Fruit fly (Drosophila melanogaster) whole organism, prepupa: ENCODE data around the gene amon.

Experiments used
- Blimp-1 ChIP-seq: fragments of 200-800 bp; sonication (Bioruptor generic); optimal IDR thresholded peaks from 3 replicates; lab custom pipeline; 2017; ENCODE audit warnings: missing biosample characterization, missing genetic modification characterization, mild to moderate bottlenecking, moderate library complexity, missing genetic modification reagents
- CG10631 ChIP-seq: fragments of 200-800 bp; sonication (Bioruptor generic); optimal IDR thresholded peaks from 2 replicates; lab custom pipeline; 2016; ENCODE audit warnings: missing biosample characterization, missing genetic modification characterization
- CG10669 ChIP-seq: fragments of 200-800 bp; sonication (Bioruptor generic); optimal IDR thresholded peaks from 3 replicates; lab custom pipeline; 2018; ENCODE audit warnings: missing biosample characterization, mild to moderate bottlenecking, missing genetic modification characterization, moderate library complexity
- CG11294 ChIP-seq: fragments of 200-800 bp; sonication (Bioruptor generic); IDR thresholded peaks from 2 replicates; pipeline ENCODE4 v1.3.6; 2022; ENCODE audit warnings: missing biosample characterization, missing genetic modification characterization
- CG11762 ChIP-seq: fragments of 200-800 bp; sonication (Bioruptor generic); optimal IDR thresholded peaks from 3 replicates; lab custom pipeline; 2016; ENCODE audit warnings: missing biosample characterization, missing genetic modification characterization; ENCODE audit not compliant: insufficient read depth
- CG15336 ChIP-seq: fragments of 200-800 bp; sonication (Bioruptor generic); IDR thresholded peaks from 2 replicates; pipeline ENCODE4 v1.3.6; 2022; ENCODE audit warnings: missing biosample characterization, missing genetic modification characterization
- CG1621 ChIP-seq: fragments of 200-800 bp; sonication (Bioruptor generic); optimal IDR thresholded peaks from 3 replicates; lab custom pipeline; 2018; ENCODE audit warnings: missing biosample characterization, mild to moderate bottlenecking, missing genetic modification characterization
- CG16779 ChIP-seq: fragments of 200-800 bp; sonication (Bioruptor generic); optimal IDR thresholded peaks from 3 replicates; lab custom pipeline; 2017; ENCODE audit warnings: missing biosample characterization, mild to moderate bottlenecking, missing genetic modification characterization
- CG32006 ChIP-seq: fragments of 200-800 bp; sonication (Bioruptor generic); optimal IDR thresholded peaks from 3 replicates; lab custom pipeline; 2017; ENCODE audit warnings: missing biosample characterization, mild to moderate bottlenecking, missing genetic modification characterization
- CG34406 ChIP-seq: fragments of 200-800 bp; sonication (Bioruptor generic); optimal IDR thresholded peaks from 3 replicates; lab custom pipeline; 2016; ENCODE audit warnings: missing biosample characterization, missing genetic modification characterization
- CG3919 ChIP-seq: fragments of 200-800 bp; sonication (Bioruptor generic); optimal IDR thresholded peaks from 3 replicates; lab custom pipeline; 2016; ENCODE audit warnings: missing biosample characterization, missing genetic modification characterization
- CG4318 ChIP-seq: fragments of 200-800 bp; sonication (Bioruptor generic); optimal IDR thresholded peaks from 3 replicates; lab custom pipeline; 2017; ENCODE audit warnings: missing biosample characterization, mild to moderate bottlenecking, missing genetic modification characterization
- CG6163 ChIP-seq: fragments of 200-800 bp; sonication (Bioruptor generic); IDR thresholded peaks from 3 replicates; pipeline ENCODE4 v1.3.6; 2022; ENCODE audit warnings: missing biosample characterization, missing genetic modification characterization
- CG6792 ChIP-seq: fragments of 200-800 bp; sonication (Bioruptor generic); optimal IDR thresholded peaks from 3 replicates; lab custom pipeline; 2016; ENCODE audit warnings: missing biosample characterization, missing genetic modification characterization
- CG6808 ChIP-seq: fragments of 200-800 bp; sonication (Bioruptor generic); optimal IDR thresholded peaks from 3 replicates; lab custom pipeline; 2017; ENCODE audit warnings: missing biosample characterization, missing genetic modification characterization, mild to moderate bottlenecking, moderate library complexity, missing genetic modification reagents
- CG6854 ChIP-seq: fragments of 200-800 bp; sonication (Bioruptor generic); optimal IDR thresholded peaks from 2 replicates; lab custom pipeline; 2017; ENCODE audit warnings: missing biosample characterization, mild to moderate bottlenecking, missing genetic modification characterization
- CG7368 ChIP-seq: fragments of 200-800 bp; sonication (Bioruptor generic); optimal IDR thresholded peaks from 3 replicates; lab custom pipeline; 2016; ENCODE audit warnings: missing biosample characterization, missing genetic modification characterization
- CG8119 ChIP-seq: fragments of 200-800 bp; sonication (Bioruptor generic); IDR thresholded peaks from 3 replicates; pipeline ENCODE4 v1.3.6; 2022; ENCODE audit warnings: missing biosample characterization, missing genetic modification characterization
- CG8319 ChIP-seq: fragments of 200-800 bp; sonication (Bioruptor generic); optimal IDR thresholded peaks from 3 replicates; lab custom pipeline; 2016; ENCODE audit warnings: missing biosample characterization, missing genetic modification characterization
- CG8632 ChIP-seq: fragments of 200-800 bp; sonication (Bioruptor generic); optimal IDR thresholded peaks from 3 replicates; lab custom pipeline; 2016; ENCODE audit warnings: missing biosample characterization, missing genetic modification characterization
- CG9139 ChIP-seq: fragments of 200-800 bp; sonication (Bioruptor generic); optimal IDR thresholded peaks from 3 replicates; lab custom pipeline; 2017; ENCODE audit warnings: missing biosample characterization, mild to moderate bottlenecking, missing genetic modification characterization
- Eip78C ChIP-seq: fragments of 200-800 bp; sonication (Bioruptor generic); peaks from one replicate; lab custom pipeline; 2016; ENCODE audit warnings: missing biosample characterization, missing genetic modification characterization
- Eip93F ChIP-seq: fragments of 200-800 bp; sonication (Bioruptor generic); optimal IDR thresholded peaks from 2 replicates; lab custom pipeline; 2016; ENCODE audit warnings: missing biosample characterization, mild to moderate bottlenecking, missing genetic modification characterization
- Ets96B ChIP-seq: fragments of 200-800 bp; optimal IDR thresholded peaks from 2 replicates; lab custom pipeline; 2019; ENCODE audit warnings: missing biosample characterization, mild to moderate bottlenecking, missing genetic modification characterization, moderate library complexity
- Gug ChIP-seq: fragments of 200-800 bp; sonication (Bioruptor generic); IDR thresholded peaks from 2 replicates; pipeline ENCODE4 v1.3.6; 2022; ENCODE audit warnings: missing biosample characterization, missing genetic modification characterization
- Hr39 ChIP-seq: fragments of 200-800 bp; sonication (Bioruptor generic); optimal IDR thresholded peaks from 2 replicates; lab custom pipeline; 2016; ENCODE audit warnings: missing biosample characterization, missing genetic modification characterization
- Hr4 ChIP-seq: fragments of 200-800 bp; sonication (Bioruptor generic); optimal IDR thresholded peaks from 3 replicates; lab custom pipeline; 2016; ENCODE audit warnings: missing biosample characterization, missing genetic modification characterization
- Lpt ChIP-seq: fragments of 200-800 bp; sonication (Bioruptor generic); optimal IDR thresholded peaks from 3 replicates; lab custom pipeline; 2016; ENCODE audit warnings: missing biosample characterization, missing genetic modification characterization
- Met ChIP-seq: fragments of 200-800 bp; sonication (Bioruptor generic); optimal IDR thresholded peaks from 3 replicates; lab custom pipeline; 2016; ENCODE audit warnings: missing biosample characterization, missing genetic modification characterization
- Smox ChIP-seq: fragments of 200-800 bp; sonication (Bioruptor generic); optimal IDR thresholded peaks from 3 replicates; lab custom pipeline; 2016; ENCODE audit warnings: missing biosample characterization, missing genetic modification characterization
- Sox102F ChIP-seq: fragments of 200-800 bp; sonication (Bioruptor generic); optimal IDR thresholded peaks from 2 replicates; lab custom pipeline; 2016; ENCODE audit warnings: missing biosample characterization, mild to moderate bottlenecking, missing genetic modification characterization
- Sox14 ChIP-seq: fragments of 200-800 bp; sonication (Bioruptor generic); optimal IDR thresholded peaks from 3 replicates; lab custom pipeline; 2016; ENCODE audit warnings: missing biosample characterization, missing genetic modification characterization
- Sox15 ChIP-seq: fragments of 200-800 bp; sonication (Bioruptor generic); optimal IDR thresholded peaks from 3 replicates; lab custom pipeline; 2016; ENCODE audit warnings: missing biosample characterization, missing genetic modification characterization
- acj6 ChIP-seq: fragments of 200-800 bp; sonication (Bioruptor generic); optimal IDR thresholded peaks from 3 replicates; lab custom pipeline; 2016; ENCODE audit warnings: missing biosample characterization, missing genetic modification characterization
- dac ChIP-seq: fragments of 200-800 bp; sonication (Bioruptor generic); optimal IDR thresholded peaks from 2 replicates; lab custom pipeline; 2017; ENCODE audit warnings: missing biosample characterization, mild to moderate bottlenecking, missing genetic modification characterization
- dsx ChIP-seq: fragments of 200-800 bp; optimal IDR thresholded peaks from 3 replicates; lab custom pipeline; 2019; ENCODE audit warnings: missing biosample characterization, mild to moderate bottlenecking, missing genetic modification characterization, moderate library complexity; ENCODE audit not compliant: poor library complexity, severe bottlenecking
- eg ChIP-seq: fragments of 200-800 bp; sonication (Bioruptor generic); IDR thresholded peaks from 3 replicates; pipeline ENCODE4 v1.3.6; 2022; ENCODE audit warnings: missing biosample characterization, missing genetic modification characterization
- esn ChIP-seq: fragments of 200-800 bp; sonication (Bioruptor generic); optimal IDR thresholded peaks from 2 replicates; lab custom pipeline; 2016; ENCODE audit warnings: missing biosample characterization, mild to moderate bottlenecking, missing genetic modification characterization, moderate library complexity
- fd59A ChIP-seq: fragments of 200-800 bp; sonication (Bioruptor generic); optimal IDR thresholded peaks from 2 replicates; lab custom pipeline; 2017; ENCODE audit warnings: missing biosample characterization, mild to moderate bottlenecking, missing genetic modification characterization, missing genetic modification reagents
- fkh ChIP-seq: fragments of 200-800 bp; sonication (Bioruptor generic); optimal IDR thresholded peaks from 3 replicates; lab custom pipeline; 2017; ENCODE audit warnings: missing biosample characterization, mild to moderate bottlenecking, missing genetic modification characterization, moderate library complexity
- pdm3 ChIP-seq: fragments of 200-800 bp; sonication (Bioruptor generic); optimal IDR thresholded peaks from 3 replicates; lab custom pipeline; 2016; ENCODE audit warnings: missing biosample characterization, missing genetic modification characterization
- salr ChIP-seq, 2 experiments: fragments of 200-800 bp; sonication (Bioruptor generic); optimal IDR thresholded peaks; 3 replicates each; lab custom pipeline; 2016 to 2018; ENCODE audit warnings: missing biosample characterization in 2 of 2, missing genetic modification characterization in 2 of 2, mild to moderate bottlenecking in 1 of 2
- spab ChIP-seq: fragments of 200-800 bp; sonication (Bioruptor generic); optimal IDR thresholded peaks from 2 replicates; lab custom pipeline; 2017; ENCODE audit warnings: missing biosample characterization, mild to moderate bottlenecking, missing genetic modification characterization, missing genetic modification reagents
- svp ChIP-seq: fragments of 200-800 bp; sonication (Bioruptor generic); peaks from one replicate; lab custom pipeline; 2016; ENCODE audit warnings: missing biosample characterization, missing genetic modification characterization

Gene amon

dm6 chr3R:26717295-26717694, 3.3 kb upstream of the amon start, which contains the start of gene CG6425 (continued):
- TF ChIP-seq dac (peak; percentile 19), acj6 (GFP tag; lab: Kevin White, UChicago) (no peak), CG4318 (no peak), CG10631 (GFP tag; lab: Kevin White, UChicago) (no peak), fd59A (GFP tag; lab: Kevin White, UChicago) (no peak), CG10669 (GFP tag; lab: Kevin White, UChicago) (no peak), svp (peak; percentile 52), CG8632 (GFP tag; lab: Kevin White, UChicago) (no peak), CG6792 (GFP tag; lab: Kevin White, UChicago) (no peak), Eip78C (GFP tag; lab: Kevin White, UChicago) (peak; percentile 35), CG11762 (no peak), Lpt (GFP tag; lab: Kevin White, UChicago) (no peak), CG7368 (GFP tag; lab: Kevin White, UChicago) (no peak), CG9139 (GFP tag; lab: Kevin White, UChicago) (no peak), Met (GFP tag; lab: Kevin White, UChicago) (no peak), CG3919 (GFP tag; lab: Kevin White, UChicago) (no peak), CG16779 (tag; lab: Kevin White, UChicago) (no peak), fkh (GFP tag; lab: Kevin White, UChicago) (no peak), CG34406 (GFP tag; lab: Kevin White, UChicago) (no peak), Sox15 (GFP tag; lab: Kevin White, UChicago) (no peak), Eip93F (no peak), CG6808 (GFP tag; lab: Kevin White, UChicago) (peak; percentile 12), Ets96B (tag; lab: Kevin White, UChicago) (no peak), Sox14 (peak; percentile 30), CG1621 (no peak), CG8319 (GFP tag; lab: Kevin White, UChicago) (no peak), salr (GFP tag; optimal IDR thresholded peaks at IDR 0.05; lab: Kevin White, UChicago) (peak in 1 of 2 experiments; percentile 22), CG11294 (GFP tag; lab: Robert Waterston, UW) (no peak), CG15336 (GFP tag; lab: Robert Waterston, UW) (peak; percentile 24; the same call in 1 of the 2 replicates), Sox102F (GFP tag; lab: Kevin White, UChicago) (no peak), CG6854 (GFP tag; lab: Kevin White, UChicago) (no peak), Hr4 (GFP tag; lab: Kevin White, UChicago) (no peak), eg (GFP tag; lab: Robert Waterston, UW) (no peak), Hr39 (peak; percentile 41), dsx (no peak), CG6163 (GFP tag; lab: Robert Waterston, UW) (no peak), Blimp-1 (no peak), CG8119 (GFP tag; lab: Robert Waterston, UW) (peak; percentile 41; the same call in 2 of the 3 replicates), pdm3 (GFP tag; lab: Kevin White, UChicago) (peak; percentile 35)
- TF ChIP-seq, all 60 proteins: peak for 18

dm6 chr3R:26704310-26704709, 9.6 kb downstream of the amon start:
- TF ChIP-seq pdm3 (GFP tag; lab: Kevin White, UChicago) (no peak), esn (GFP tag; lab: Kevin White, UChicago) (no peak), CG4318 (no peak)

- TF ChIP-seq spab, result no peak
- TF ChIP-seq Gug (GFP tag; lab: Robert Waterston, UW), result no peak
- no peak for TF ChIP-seq Blimp-1
- TF ChIP-seq svp, result no peak
- no peak for TF ChIP-seq Sox15 (GFP tag; lab: Kevin White, UChicago)
- TF ChIP-seq Smox (GFP tag; lab: Kevin White, UChicago), result no peak
- no peak for TF ChIP-seq CG34406 (GFP tag; lab: Kevin White, UChicago)
- no peak for TF ChIP-seq CG32006
- no peak for TF ChIP-seq CG16779 (tag; lab: Kevin White, UChicago)
- TF ChIP-seq CG10669 (GFP tag; lab: Kevin White, UChicago), result no peak
Observed at dm6 chr3R:26700125-26700524, 13.8 kb downstream of the amon start.
